Worm (Caenorhabditis elegans) whole organism, L3 larva: ENCODE data around the gene Y113G7C.1.

Source experiments
- ama-1 ChIP-seq: fragments of 150-350 bp; optimal IDR thresholded peaks from 2 replicates; lab custom pipeline; 2018
- ceh-82 ChIP-seq: fragments of 150-350 bp; optimal IDR thresholded peaks from 2 replicates; lab custom pipeline; 2014; ENCODE audit warnings: missing biosample characterization, missing genetic modification characterization
- lin-39 ChIP-seq: fragments of 150-350 bp; optimal IDR thresholded peaks from 2 replicates; lab custom pipeline; 2018; ENCODE audit warnings: missing biosample characterization, missing genetic modification reagents, missing genetic modification characterization
- lsy-12 ChIP-seq: sonication (generic microtip); optimal IDR thresholded peaks from 2 replicates; lab custom pipeline; 2016; ENCODE audit warnings: mild to moderate bottlenecking, missing genetic modification characterization, missing compliant biosample characterization
- mml-1 ChIP-seq: fragments of 150-350 bp; sonication (generic microtip); optimal IDR thresholded peaks from 3 replicates; lab custom pipeline; 2014; ENCODE audit warnings: missing biosample characterization, missing genetic modification characterization
- nhr-43 ChIP-seq: sonication (generic microtip); optimal IDR thresholded peaks from 2 replicates; lab custom pipeline; 2016; ENCODE audit warnings: mild to moderate bottlenecking, missing genetic modification characterization, missing compliant biosample characterization; ENCODE audit not compliant: poor library complexity, severe bottlenecking
- skn-1 ChIP-seq: fragments of 150-350 bp; optimal IDR thresholded peaks from 2 replicates; lab custom pipeline; 2014; ENCODE audit warnings: missing biosample characterization, missing genetic modification characterization
- ztf-4 ChIP-seq: fragments of 150-350 bp; optimal IDR thresholded peaks from 2 replicates; lab custom pipeline; 2014; ENCODE audit warnings: missing biosample characterization, missing genetic modification characterization

- no peak for TF ChIP-seq lsy-12 (tag; lab: Kevin White, UChicago)
- no peak for TF ChIP-seq ama-1 (lab: Kevin White, UChicago)
- no peak for TF ChIP-seq skn-1 (tag; lab: Kevin White, UChicago)
- TF ChIP-seq nhr-43: no peak
- TF ChIP-seq ztf-4 (tag; lab: Kevin White, UChicago): no peak
- TF ChIP-seq ceh-82 (tag; lab: Kevin White, UChicago): no peak
- TF ChIP-seq mml-1 (tag; lab: Kevin White, UChicago): no peak
- no peak for TF ChIP-seq lin-39
These were observed 30.1 kb downstream of the Y113G7C.1 start for ce11 chrV:20347625-20348024.
